Fruit fly (Drosophila melanogaster): ENCODE results near the gene InR.

The InR gene

dm6 chr3R:21627752-21628151 lies 8.6 kb upstream of the InR start (continued):
- TF ChIP-seq CG11294 (GFP tag; IDR thresholded peaks at IDR 0.05) (peak; percentile 60), pdm3 (GFP tag; optimal IDR thresholded peaks at IDR 0.05) (peak; percentile 70), CG6854 (GFP tag; optimal IDR thresholded peaks at IDR 0.05) (peak; percentile 3), CG10631 (GFP tag; optimal IDR thresholded peaks at IDR 0.05) (peak; percentile 64), CG9139 (GFP tag; optimal IDR thresholded peaks at IDR 0.05) (no peak), CG8319 (GFP tag; optimal IDR thresholded peaks at IDR 0.05) (peak; percentile 11), CG6163 (GFP tag; IDR thresholded peaks at IDR 0.05) (peak; percentile 86), achi (GFP tag; optimal IDR thresholded peaks at IDR 0.05) (peak; percentile 70), CG8119 (GFP tag; IDR thresholded peaks at IDR 0.05) (peak; percentile 83), topi (GFP tag; optimal IDR thresholded peaks at IDR 0.05) (peak; percentile 69), net (GFP tag; optimal IDR thresholded peaks at IDR 0.05) (peak; percentile 62), Smox (GFP tag; optimal IDR thresholded peaks at IDR 0.05) (peak; percentile 75), dsx (GFP tag; optimal IDR thresholded peaks at IDR 0.05; ENCODE audit: poor library complexity, severe bottlenecking) (peak; percentile 27), Gug (GFP tag; IDR thresholded peaks at IDR 0.05) (peak; percentile 60), Blimp-1 (GFP tag; optimal IDR thresholded peaks at IDR 0.05) (peak; percentile 45), spab (GFP tag; optimal IDR thresholded peaks at IDR 0.05) (peak; percentile 39), dac (GFP tag; optimal IDR thresholded peaks at IDR 0.05) (peak; percentile 35), fkh (GFP tag; optimal IDR thresholded peaks at IDR 0.05) (peak; percentile 17), CG16779 (tag; optimal IDR thresholded peaks at IDR 0.05) (no peak), CG11902 (GFP tag; optimal IDR thresholded peaks at IDR 0.05) (peak; percentile 9)

- TF ChIP-seq CG11294 (GFP tag; IDR thresholded peaks at IDR 0.05) (no peak), cyc (GFP tag; optimal IDR thresholded peaks at IDR 0.05) (no peak), Smox (GFP tag; optimal IDR thresholded peaks at IDR 0.05) (peak; percentile 6), Blimp-1 (GFP tag; optimal IDR thresholded peaks at IDR 0.05) (no peak), topi (GFP tag; optimal IDR thresholded peaks at IDR 0.05) (peak; percentile 0), Eip93F (GFP tag; optimal IDR thresholded peaks at IDR 0.05) (no peak), CG8119 (GFP tag; IDR thresholded peaks at IDR 0.05) (no peak), Hr38 (GFP tag; optimal IDR thresholded peaks at IDR 0.05) (no peak), fkh (GFP tag; optimal IDR thresholded peaks at IDR 0.05) (peak; percentile 40), Ets96B (tag; optimal IDR thresholded peaks at IDR 0.05) (no peak), CG10669 (GFP tag; optimal IDR thresholded peaks at IDR 0.05) (no peak), CG3032 (tag; optimal IDR thresholded peaks at IDR 0.05) (no peak), svp (GFP tag) (peak; percentile 87), CG6276 (GFP tag; optimal IDR thresholded peaks at IDR 0.05) (peak; percentile 12), OdsH (GFP tag; optimal IDR thresholded peaks at IDR 0.05) (no peak), Sox14 (GFP tag; optimal IDR thresholded peaks at IDR 0.05) (peak; percentile 61), fd85E (GFP tag; optimal IDR thresholded peaks at IDR 0.05) (no peak), vri (GFP tag; optimal IDR thresholded peaks at IDR 0.05) (peak; percentile 32), dac (GFP tag; optimal IDR thresholded peaks at IDR 0.05) (no peak), CG6792 (GFP tag; optimal IDR thresholded peaks at IDR 0.05) (peak; percentile 3), Hr39 (GFP tag; optimal IDR thresholded peaks at IDR 0.05) (no peak), CG6854 (GFP tag; optimal IDR thresholded peaks at IDR 0.05) (peak; percentile 31), lz (GFP tag; optimal IDR thresholded peaks at IDR 0.05) (no peak), CG8319 (GFP tag; optimal IDR thresholded peaks at IDR 0.05) (no peak), Sox102F (GFP tag; optimal IDR thresholded peaks at IDR 0.05) (no peak), CG32006 (GFP tag; optimal IDR thresholded peaks at IDR 0.05) (peak; percentile 2), Lpt (GFP tag; optimal IDR thresholded peaks at IDR 0.05) (no peak), CG1621 (tag; optimal IDR thresholded peaks at IDR 0.05) (peak; percentile 34), CG8632 (GFP tag; optimal IDR thresholded peaks at IDR 0.05) (no peak), dsx (GFP tag; optimal IDR thresholded peaks at IDR 0.05; ENCODE audit: poor library complexity, severe bottlenecking) (peak; percentile 50), Hr4 (GFP tag; optimal IDR thresholded peaks at IDR 0.05) (no peak), eg (GFP tag; IDR thresholded peaks at IDR 0.05) (no peak), CG11902 (GFP tag; optimal IDR thresholded peaks at IDR 0.05) (no peak), salr (GFP tag; optimal IDR thresholded peaks at IDR 0.05) (no peak), Ets21C (GFP tag; optimal IDR thresholded peaks at IDR 0.05) (no peak), CG6163 (GFP tag; IDR thresholded peaks at IDR 0.05) (peak; percentile 40; the same call in 1 of the 3 replicates), CG3919 (GFP tag; optimal IDR thresholded peaks at IDR 0.05) (peak; percentile 14), ss (GFP tag; optimal IDR thresholded peaks at IDR 0.05) (peak; percentile 19 to 26), CG7368 (GFP tag; optimal IDR thresholded peaks at IDR 0.05) (no peak)
Measured at dm6 chr3R:21626103-21626897, 7.2 kb upstream of the InR start.

Measured in whole organism, prepupa.